Worm (Caenorhabditis elegans) whole organism, mixed stage, embryonic: Measurements from ENCODE around the gene ugt-59.
A peak's percentile ranks its signal among the peaks of the same experiment; 100 is the strongest.

Source experiments
- M03D4.4 ChIP-seq: sonication (generic microtip); optimal IDR thresholded peaks from 2 replicates; lab custom pipeline; 2017; ENCODE audit warnings: mild to moderate bottlenecking, missing genetic modification characterization, missing compliant biosample characterization
- blmp-1 ChIP-seq: fragments of 150-350 bp; optimal IDR thresholded peaks from 2 replicates; lab custom pipeline; 2014; ENCODE audit warnings: missing biosample characterization, missing genetic modification characterization
- ceh-39 ChIP-seq: fragments of 150-350 bp; optimal IDR thresholded peaks from 2 replicates; lab custom pipeline; 2014; ENCODE audit warnings: missing biosample characterization, missing genetic modification characterization
- ceh-83 ChIP-seq: fragments of 200-800 bp; sonication (Bioruptor generic); optimal IDR thresholded peaks from 2 replicates; lab custom pipeline; 2018; ENCODE audit warnings: mild to moderate bottlenecking, missing genetic modification characterization, missing compliant biosample characterization
- ces-1 ChIP-seq: fragments of 150-350 bp; optimal IDR thresholded peaks from 2 replicates; lab custom pipeline; 2014; ENCODE audit warnings: missing biosample characterization, missing genetic modification reagents, missing genetic modification characterization
- cnd-1 ChIP-seq: fragments of 200-800 bp; sonication (Bioruptor generic); optimal IDR thresholded peaks from 2 replicates; lab custom pipeline; 2018; ENCODE audit warnings: mild to moderate bottlenecking, missing genetic modification characterization, missing compliant biosample characterization
- drap-1 ChIP-seq: fragments of 200-800 bp; sonication (Bioruptor generic); optimal IDR thresholded peaks from 3 replicates; lab custom pipeline; 2018; ENCODE audit warnings: mild to moderate bottlenecking, missing genetic modification characterization, missing compliant biosample characterization
- elt-1 ChIP-seq: sonication (generic microtip); optimal IDR thresholded peaks from 2 replicates; lab custom pipeline; 2017; ENCODE audit warnings: missing genetic modification characterization, mild to moderate bottlenecking, missing compliant biosample characterization, antibody characterized with exemption, moderate library complexity, borderline replicate concordance; ENCODE audit not compliant: insufficient read depth
- ham-2 ChIP-seq: fragments of 200-800 bp; sonication (Bioruptor generic); optimal IDR thresholded peaks from 2 replicates; lab custom pipeline; 2018; ENCODE audit warnings: mild to moderate bottlenecking, missing genetic modification characterization, missing compliant biosample characterization
- lin-13 ChIP-seq: fragments of 150-350 bp; optimal IDR thresholded peaks from 2 replicates; lab custom pipeline; 2014; ENCODE audit warnings: missing biosample characterization, missing genetic modification characterization
- lin-32 ChIP-seq: fragments of 200-800 bp; sonication (Bioruptor generic); optimal IDR thresholded peaks from 2 replicates; lab custom pipeline; 2018; ENCODE audit warnings: mild to moderate bottlenecking, missing genetic modification characterization, missing compliant biosample characterization
- lsy-2 ChIP-seq: fragments of 150-350 bp; optimal IDR thresholded peaks from 2 replicates; lab custom pipeline; 2014; ENCODE audit warnings: missing biosample characterization, missing genetic modification characterization
- mep-1 ChIP-seq: fragments of 150-350 bp; optimal IDR thresholded peaks from 2 replicates; lab custom pipeline; 2017; ENCODE audit warnings: missing biosample characterization, missing genetic modification reagents, missing genetic modification characterization, inconsistent platforms
- mls-2 ChIP-seq: sonication (generic microtip); optimal IDR thresholded peaks from 2 replicates; lab custom pipeline; 2016; ENCODE audit warnings: mild to moderate bottlenecking, missing genetic modification characterization, moderate library complexity, missing compliant biosample characterization
- nhr-12 ChIP-seq: fragments of 150-350 bp; optimal IDR thresholded peaks from 2 replicates; lab custom pipeline; 2014; ENCODE audit warnings: missing biosample characterization, missing genetic modification characterization
- nhr-2 ChIP-seq: fragments of 150-350 bp; optimal IDR thresholded peaks from 2 replicates; lab custom pipeline; 2014; ENCODE audit warnings: missing biosample characterization, missing genetic modification characterization
- nhr-237 ChIP-seq: fragments of 150-350 bp; optimal IDR thresholded peaks from 2 replicates; lab custom pipeline; 2014; ENCODE audit warnings: missing biosample characterization, missing genetic modification characterization
- nhr-28 ChIP-seq: fragments of 150-350 bp; optimal IDR thresholded peaks from 2 replicates; lab custom pipeline; 2014; ENCODE audit warnings: missing biosample characterization, missing genetic modification characterization
- nhr-76 ChIP-seq: sonication (generic microtip); optimal IDR thresholded peaks from 2 replicates; lab custom pipeline; 2017; ENCODE audit warnings: missing biosample characterization, missing genetic modification characterization
- pha-4 ChIP-seq: fragments of 150-350 bp; optimal IDR thresholded peaks from 2 replicates; lab custom pipeline; 2018; ENCODE audit warnings: missing biosample characterization, missing genetic modification reagents, missing genetic modification characterization
- sem-2 ChIP-seq: fragments of 200-800 bp; sonication (Bioruptor generic); optimal IDR thresholded peaks from 2 replicates; lab custom pipeline; 2018; ENCODE audit warnings: mild to moderate bottlenecking, missing genetic modification characterization, missing compliant biosample characterization
- snpc-4 ChIP-seq: fragments of 150-350 bp; optimal IDR thresholded peaks from 2 replicates; lab custom pipeline; 2014; ENCODE audit warnings: missing biosample characterization, missing genetic modification characterization
- sptf-1 ChIP-seq: sonication (generic microtip); optimal IDR thresholded peaks from 2 replicates; lab custom pipeline; 2017; ENCODE audit warnings: mild to moderate bottlenecking, missing genetic modification characterization, moderate library complexity, missing compliant biosample characterization
- unc-120 ChIP-seq: sonication (generic microtip); optimal IDR thresholded peaks from 2 replicates; lab custom pipeline; 2017; ENCODE audit warnings: missing genetic modification characterization, missing compliant biosample characterization; ENCODE audit not compliant: poor library complexity, severe bottlenecking
- unc-39 ChIP-seq: fragments of 150-350 bp; optimal IDR thresholded peaks from 2 replicates; lab custom pipeline; 2014; ENCODE audit warnings: missing biosample characterization, missing genetic modification characterization
- unc-62 ChIP-seq: fragments of 150-350 bp; optimal IDR thresholded peaks from 2 replicates; lab custom pipeline; 2014; ENCODE audit warnings: missing biosample characterization, missing genetic modification reagents, missing genetic modification characterization
- zip-8 ChIP-seq: fragments of 150-350 bp; optimal IDR thresholded peaks from 2 replicates; lab custom pipeline; 2014; ENCODE audit warnings: missing biosample characterization, missing genetic modification characterization

ugt-59 gene

ce11 chrIV:10396827-10397226 lies 36.4 kb downstream of the ugt-59 start:
- TF ChIP-seq elt-1 (tag; lab: Kevin White, UChicago) (no peak), ces-1 (peak; percentile 85), sem-2 (GFP tag; lab: Kevin White, UChicago) (no peak), snpc-4 (no peak)
- TF ChIP-seq, all 35 proteins: peak for 1

ce11 chrIV:10398244-10398643 lies 37.8 kb downstream of the ugt-59 start:
- TF ChIP-seq ces-1 = peak; percentile 73
- no peak for TF ChIP-seq nhr-237 (tag; lab: Kevin White, UChicago)

ce11 chrIV:10403193-10404058 lies 43.0 kb downstream of the ugt-59 start, which contains the start of gene gpa-7:
TSS of gene gpa-7 (plus strand) at chrIV:10404008.
- TF ChIP-seq lsy-2 (tag; lab: Kevin White, UChicago) = no peak
- no peak for TF ChIP-seq ceh-83 (GFP tag; lab: Kevin White, UChicago)
- no peak for TF ChIP-seq ceh-39 (tag; lab: Kevin White, UChicago)
- TF ChIP-seq nhr-2 = no peak
- TF ChIP-seq blmp-1 (tag; lab: Kevin White, UChicago) = peak; percentile 71
- peak; percentile 14 for TF ChIP-seq pha-4 (tag; lab: Kevin White, UChicago)
- TF ChIP-seq unc-120 = peak; percentile 92
- TF ChIP-seq ces-1 = peak; percentile 83
- TF ChIP-seq nhr-76 (tag; lab: Kevin White, UChicago) = no peak
- peak; percentile 29 for TF ChIP-seq lin-13 (tag; lab: Kevin White, UChicago)
- peak; percentile 8 for TF ChIP-seq cnd-1 (tag; lab: Kevin White, UChicago)
- TF ChIP-seq ham-2 = peak; percentile 53
- TF ChIP-seq drap-1 (GFP tag; lab: Kevin White, UChicago) = peak; percentile 10
- TF ChIP-seq elt-1 (tag; lab: Kevin White, UChicago) = no peak
- peak; percentile 67 for TF ChIP-seq mls-2 (tag; lab: Kevin White, UChicago)
- TF ChIP-seq lin-32 (GFP tag; lab: Kevin White, UChicago) = no peak
- peak; percentile 52 for TF ChIP-seq unc-62 (GFP tag; lab: Kevin White, UChicago)
- no peak for TF ChIP-seq unc-39 (tag; lab: Kevin White, UChicago)
- no peak for TF ChIP-seq nhr-12 (tag; lab: Kevin White, UChicago)
- peak; percentile 42 for TF ChIP-seq sptf-1
- peak; percentile 42 for TF ChIP-seq mep-1 (tag; lab: Kevin White, UChicago)
- no peak for TF ChIP-seq zip-8

- TF ChIP-seq M03D4.4 (tag; lab: Kevin White, UChicago) (no peak), snpc-4 (no peak), nhr-12 (tag; lab: Kevin White, UChicago) (no peak), nhr-28 (tag; lab: Kevin White, UChicago) (no peak), nhr-237 (tag; lab: Kevin White, UChicago) (no peak), ceh-39 (tag; lab: Kevin White, UChicago) (no peak)
Measured at ce11 chrIV:10409377-10409776, 48.9 kb downstream of the ugt-59 start, which contains the start of gene rfk-1. TSS of gene rfk-1 (minus strand) at chrIV:10409477.
